Fruit fly (Drosophila melanogaster): Measurements from ENCODE around the gene CG12480.

Gene CG12480

DNA sequence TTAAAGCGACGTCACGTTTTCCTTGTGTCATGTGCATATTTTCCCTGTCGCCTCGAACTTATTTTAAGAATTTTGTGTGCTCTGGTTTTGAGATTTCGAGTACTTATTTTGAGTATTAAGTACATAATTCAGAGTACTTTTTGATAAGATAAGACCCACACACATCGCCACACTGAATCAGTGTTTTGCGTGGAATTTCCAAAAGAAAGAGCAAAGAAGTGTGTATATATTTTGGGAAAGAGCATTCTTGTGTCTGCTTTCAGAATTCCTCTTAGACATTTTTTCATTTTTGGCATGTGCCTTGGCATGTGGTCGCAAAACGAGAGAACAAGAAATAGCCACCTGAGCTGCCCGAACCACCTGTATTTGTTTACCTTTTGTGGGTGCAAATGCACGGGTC, 46.4 kb downstream of the CG12480 start (continued):
- TF ChIP-seq CG2678 (tag; optimal IDR thresholded peaks at IDR 0.05) (peak; percentile 14), sug (tag; optimal IDR thresholded peaks at IDR 0.05) (peak; percentile 8), CG7357 (GFP tag; IDR thresholded peaks at IDR 0.05) (no peak)

DNA sequence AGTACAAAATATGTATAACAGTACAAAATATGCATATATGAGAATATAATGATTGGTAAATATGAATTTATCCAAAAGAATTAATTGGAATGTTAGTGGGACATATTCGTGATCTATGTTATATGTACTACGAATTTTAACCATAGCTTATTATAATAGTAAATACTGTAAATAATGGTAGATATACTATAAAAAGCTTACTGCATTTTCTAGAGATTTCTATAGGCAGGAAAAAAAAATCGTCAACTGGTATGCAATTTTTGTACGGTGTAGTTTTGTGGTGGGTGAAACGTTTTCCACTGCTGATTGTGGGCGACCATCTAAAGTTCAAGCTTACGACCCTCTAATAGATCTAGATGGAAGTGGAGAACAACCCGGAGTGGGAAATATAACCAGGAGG, 47.5 kb downstream of the CG12480 start:
- TF ChIP-seq lab (GFP tag; optimal IDR thresholded peaks at IDR 0.05): peak; percentile 1
- TF ChIP-seq CG2678 (tag; optimal IDR thresholded peaks at IDR 0.05): peak; percentile 18
- TF ChIP-seq gem (tag; optimal IDR thresholded peaks at IDR 0.05): peak; percentile 42
- TF ChIP-seq Med (GFP tag): peak; percentile 16
- peak; percentile 12 for TF ChIP-seq Sox102F (GFP tag; optimal IDR thresholded peaks at IDR 0.05)
- TF ChIP-seq CG30403 (GFP tag; optimal IDR thresholded peaks at IDR 0.05): peak; percentile 8
- peak; percentile 2 for TF ChIP-seq CG7839 (tag; optimal IDR thresholded peaks at IDR 0.05)
- TF ChIP-seq CG11504 (tag; optimal IDR thresholded peaks at IDR 0.05): peak; percentile 23
- TF ChIP-seq Dll (GFP tag; IDR thresholded peaks at IDR 0.05; ENCODE audit: partially characterized antibody): no peak
- peak in 1 of 2 experiments; percentile 15 for TF ChIP-seq Hr51 (GFP tag; optimal IDR thresholded peaks at IDR 0.05)
- TF ChIP-seq Nf-YB (GFP tag; optimal IDR thresholded peaks at IDR 0.05): no peak
- 0 out of 2 replicates have a peak, but pooled peaks have one; percentile 21 for TF ChIP-seq CG14014 (GFP tag; IDR thresholded peaks at IDR 0.05)
- no peak for TF ChIP-seq exex (tag; optimal IDR thresholded peaks at IDR 0.05)

DNA sequence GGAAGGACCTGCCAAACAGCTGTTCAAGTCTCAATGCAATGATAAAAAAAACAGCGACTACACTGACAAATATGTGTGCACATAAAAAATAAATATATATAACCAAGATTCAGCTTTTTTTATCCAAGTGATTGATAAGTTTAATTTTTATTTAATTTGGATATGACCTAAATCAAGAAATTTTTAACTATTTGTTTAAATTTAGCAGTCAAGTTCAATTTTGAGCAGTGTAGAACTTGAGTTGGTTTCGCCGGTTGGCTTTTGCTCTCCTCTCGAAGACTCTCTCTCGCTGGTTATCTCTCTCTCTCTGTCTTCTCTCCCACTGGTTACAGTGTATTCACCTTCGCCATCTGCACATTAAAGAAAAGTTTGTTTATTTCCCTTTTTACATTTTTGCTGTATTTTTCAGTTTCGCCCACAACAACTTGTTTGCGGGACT, 48.7 kb downstream of the CG12480 start:
- TF ChIP-seq CG10209 (GFP tag; optimal IDR thresholded peaks at IDR 0.05): peak; percentile 87
- TF ChIP-seq pum (GFP tag; optimal IDR thresholded peaks at IDR 0.05): peak; percentile 69
- TF ChIP-seq CG6254 (GFP tag; optimal IDR thresholded peaks at IDR 0.05): peak; percentile 82
- TF ChIP-seq Bdp1 (GFP tag; optimal IDR thresholded peaks at IDR 0.05): peak; percentile 52
- peak; percentile 72 for TF ChIP-seq Nf-YB (GFP tag; optimal IDR thresholded peaks at IDR 0.05)
- peak; percentile 83 for TF ChIP-seq lilli (GFP tag; optimal IDR thresholded peaks at IDR 0.05)
- TF ChIP-seq nom (GFP tag; optimal IDR thresholded peaks at IDR 0.05): peak; percentile 96
- peak; percentile 85 for TF ChIP-seq CG3847 (GFP tag; IDR thresholded peaks at IDR 0.05)
- TF ChIP-seq CG9932 (GFP tag; IDR thresholded peaks at IDR 0.05): peak; percentile 85
- peak; percentile 75 for TF ChIP-seq CG15514 (GFP tag; optimal IDR thresholded peaks at IDR 0.05)
- TF ChIP-seq croc (GFP tag; conservative IDR thresholded peaks at IDR 0.05): peak; percentile 66
- no peak for TF ChIP-seq bigmax (GFP tag; optimal IDR thresholded peaks at IDR 0.05)
- TF ChIP-seq CG4360 (GFP tag; IDR thresholded peaks at IDR 0.05): 0 out of 2 replicates have a peak, but pooled peaks have one; percentile 27
- peak; percentile 79 for TF ChIP-seq CG14050 (GFP tag; IDR thresholded peaks at IDR 0.05)
- no peak for TF ChIP-seq CG7963 (GFP tag; IDR thresholded peaks at IDR 0.05; ENCODE audit: partially characterized antibody)
- peak; percentile 80 for TF ChIP-seq CG9817 (tag; optimal IDR thresholded peaks at IDR 0.05)
- peak; percentile 82 for TF ChIP-seq Hsf (GFP tag; optimal IDR thresholded peaks at IDR 0.05)
- peak; percentile 81 for TF ChIP-seq ase (GFP tag; IDR thresholded peaks at IDR 0.05)
- TF ChIP-seq Sry-β (GFP tag; optimal IDR thresholded peaks at IDR 0.05): no peak
- TF ChIP-seq zen2 (GFP tag; IDR thresholded peaks at IDR 0.05; ENCODE audit: partially characterized antibody): no peak
- TF ChIP-seq CG14667 (GFP tag; IDR thresholded peaks at IDR 0.05): peak; percentile 81
- TF ChIP-seq CG6854 (GFP tag; optimal IDR thresholded peaks at IDR 0.05): peak; percentile 80
- TF ChIP-seq dpn (GFP tag; optimal IDR thresholded peaks at IDR 0.05): peak; percentile 83 to 86
- peak; percentile 57 for TF ChIP-seq jing (GFP tag; optimal IDR thresholded peaks at IDR 0.05)
- peak; percentile 54; the same call in 1 of the 2 replicates for TF ChIP-seq Doc2 (GFP tag; IDR thresholded peaks at IDR 0.05)
- peak; percentile 74 for TF ChIP-seq Taf1 (GFP tag; IDR thresholded peaks at IDR 0.05)
- peak; percentile 71 for TF ChIP-seq MTF-1 (GFP tag; optimal IDR thresholded peaks at IDR 0.05; ENCODE audit: borderline replicate concordance)
- TF ChIP-seq repo (GFP tag; optimal IDR thresholded peaks at IDR 0.05): peak; percentile 35
- TF ChIP-seq twi (tag; optimal IDR thresholded peaks at IDR 0.05): peak; percentile 74
- TF ChIP-seq p53 (GFP tag; optimal IDR thresholded peaks at IDR 0.05): peak; percentile 25
- TF ChIP-seq CG11247 (GFP tag; IDR thresholded peaks at IDR 0.05): peak; percentile 79
- no peak for TF ChIP-seq HmgD (GFP tag; optimal IDR thresholded peaks at IDR 0.05)
- TF ChIP-seq ci (GFP tag; IDR thresholded peaks at IDR 0.05): peak; percentile 88
